Fruit fly (Drosophila melanogaster) whole organism, embryonic: ENCODE results near the gene eIF4B.

Experiments
- Bteb2 ChIP-seq: fragments of 200-800 bp; sonication (Bioruptor generic); optimal IDR thresholded peaks from 2 replicates; lab custom pipeline; 2016; ENCODE audit warnings: missing biosample characterization, missing genetic modification characterization
- CG16815 ChIP-seq: fragments of 200-800 bp; sonication (Bioruptor generic); optimal IDR thresholded peaks from 3 replicates; lab custom pipeline; 2017; ENCODE audit warnings: missing biosample characterization, mild to moderate bottlenecking, missing genetic modification characterization
- CG4404 ChIP-seq: fragments of 200-800 bp; sonication (Bioruptor generic); IDR thresholded peaks from 2 replicates; pipeline ENCODE4 v1.3.6; 2022; ENCODE audit warnings: missing biosample characterization, missing genetic modification characterization
- Chrac-16 ChIP-seq: fragments of 200-800 bp; sonication (Bioruptor generic); optimal IDR thresholded peaks from 3 replicates; lab custom pipeline; 2016; ENCODE audit warnings: missing biosample characterization, missing genetic modification characterization
- Dip2 ChIP-seq: fragments of 200-800 bp; sonication (Bioruptor generic); IDR thresholded peaks from 2 replicates; pipeline ENCODE4 v1.3.6; 2022; ENCODE audit warnings: missing biosample characterization, missing genetic modification characterization
- GATAe ChIP-seq: fragments of 200-800 bp; sonication (Bioruptor generic); conservative IDR thresholded peaks from 2 replicates; pipeline ENCODE4 v1.3.6; 2022; ENCODE audit warnings: missing biosample characterization, missing genetic modification characterization
- Nf-YB ChIP-seq: fragments of 200-800 bp; sonication (Bioruptor generic); optimal IDR thresholded peaks from 3 replicates; lab custom pipeline; 2019; ENCODE audit warnings: missing biosample characterization, mild to moderate bottlenecking, missing genetic modification characterization, moderate library complexity
- abd-A ChIP-seq: fragments of 200-800 bp; sonication (Bioruptor generic); optimal IDR thresholded peaks from 3 replicates; lab custom pipeline; 2019; ENCODE audit warnings: missing biosample characterization, mild to moderate bottlenecking, missing genetic modification characterization, moderate library complexity
- gt ChIP-seq: fragments of 200-800 bp; sonication (Bioruptor generic); IDR thresholded peaks from 2 replicates; pipeline ENCODE4 v1.3.6; 2022; ENCODE audit warnings: missing biosample characterization, missing genetic modification characterization
- shn ChIP-seq: fragments of 200-800 bp; sonication (Bioruptor generic); optimal IDR thresholded peaks from 3 replicates; lab custom pipeline; 2016; ENCODE audit warnings: missing biosample characterization, missing genetic modification characterization

DNA sequence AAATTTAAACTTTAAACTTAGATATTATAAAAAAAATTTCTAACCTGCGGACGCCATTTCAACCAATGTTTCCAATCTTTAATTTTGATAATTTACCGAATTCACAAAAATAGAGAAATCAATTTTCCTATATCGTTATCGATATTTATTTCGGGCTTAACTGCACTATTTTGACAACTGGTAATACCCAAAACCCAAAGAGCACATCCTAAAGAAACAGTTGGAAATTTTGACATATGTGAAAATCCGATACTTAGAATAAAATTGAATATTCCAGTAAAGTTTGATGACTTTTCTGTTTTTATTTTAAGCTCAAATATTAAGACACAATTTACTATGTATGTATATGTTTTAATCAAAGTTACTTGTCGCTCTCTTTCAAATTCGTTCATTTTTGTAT, at the start of gene eIF4B:
- TF ChIP-seq CG4404 (GFP tag; lab: Robert Waterston, UW): no peak
- no peak for TF ChIP-seq CG16815 (GFP tag; lab: Kevin White, UChicago)
- no peak for TF ChIP-seq Nf-YB (GFP tag; lab: Kevin White, UChicago)
- TF ChIP-seq Chrac-16 (GFP tag; lab: Kevin White, UChicago): no peak
- no peak for TF ChIP-seq shn (GFP tag; lab: Kevin White, UChicago)
- no peak for TF ChIP-seq abd-A (tag; lab: Kevin White, UChicago)
- TF ChIP-seq gt (GFP tag; lab: Robert Waterston, UW): no peak
- no peak for TF ChIP-seq GATAe (GFP tag; lab: Robert Waterston, UW)
- TF ChIP-seq Dip2: no peak
- TF ChIP-seq Bteb2 (GFP tag; lab: Kevin White, UChicago): no peak
